Fruit fly (Drosophila melanogaster): ENCODE measurements around the gene CG11658.

dm6 chr3L:11717993-11718392 is 9.6 kb upstream of the CG11658 start:
- TF ChIP-seq CG6854 (GFP tag; optimal IDR thresholded peaks at IDR 0.05) (no peak), fd85E (GFP tag; optimal IDR thresholded peaks at IDR 0.05) (no peak)
